Worm (Caenorhabditis elegans): ENCODE measurements around the gene T03G6.7.
A peak's percentile ranks its signal among the peaks of the same experiment; 100 is the strongest.

T03G6.7 gene

DNA sequence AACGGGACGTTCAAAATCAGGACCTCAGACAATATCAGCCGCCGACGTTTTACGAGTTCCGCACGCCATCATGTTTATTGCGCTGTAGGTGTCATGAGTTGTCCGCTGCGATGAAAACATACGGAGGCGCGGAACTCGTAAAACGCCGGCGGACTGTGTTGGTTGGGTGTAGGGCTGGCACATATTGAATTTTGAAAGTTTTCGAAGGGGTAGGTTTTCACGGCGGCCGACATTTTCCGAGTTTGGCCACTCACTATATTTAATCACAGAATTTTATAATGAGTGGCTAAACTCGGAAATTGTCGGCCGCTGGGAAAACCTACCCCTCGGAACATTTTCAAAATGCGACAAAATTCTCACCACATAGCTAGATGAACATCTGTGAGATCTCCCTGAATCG, 32.3 kb downstream of the T03G6.7 start:
- TF ChIP-seq fkh-8 (tag; optimal IDR thresholded peaks at IDR 0.05) (no peak), lir-3 (tag; optimal IDR thresholded peaks at IDR 0.05; ENCODE audit: poor library complexity) (no peak), unc-130 (tag; optimal IDR thresholded peaks at IDR 0.05) (no peak), C04F5.9 (tag; optimal IDR thresholded peaks at IDR 0.05) (no peak), alr-1 (tag; optimal IDR thresholded peaks at IDR 0.05; ENCODE audit: borderline replicate concordance) (no peak), nhr-90 (tag; optimal IDR thresholded peaks at IDR 0.05; ENCODE audit: poor library complexity) (no peak), lin-14 (GFP tag; optimal IDR thresholded peaks at IDR 0.05) (no peak), lin-39 (tag; optimal IDR thresholded peaks at IDR 0.05) (no peak), isw-1 (GFP tag; IDR thresholded peaks at IDR 0.05) (no peak), pag-3 (tag; optimal IDR thresholded peaks at IDR 0.05; ENCODE audit: borderline replicate concordance, insufficient read depth) (no peak), skn-1 (tag; optimal IDR thresholded peaks at IDR 0.05) (no peak), irx-1 (tag; optimal IDR thresholded peaks at IDR 0.05) (no peak)

DNA sequence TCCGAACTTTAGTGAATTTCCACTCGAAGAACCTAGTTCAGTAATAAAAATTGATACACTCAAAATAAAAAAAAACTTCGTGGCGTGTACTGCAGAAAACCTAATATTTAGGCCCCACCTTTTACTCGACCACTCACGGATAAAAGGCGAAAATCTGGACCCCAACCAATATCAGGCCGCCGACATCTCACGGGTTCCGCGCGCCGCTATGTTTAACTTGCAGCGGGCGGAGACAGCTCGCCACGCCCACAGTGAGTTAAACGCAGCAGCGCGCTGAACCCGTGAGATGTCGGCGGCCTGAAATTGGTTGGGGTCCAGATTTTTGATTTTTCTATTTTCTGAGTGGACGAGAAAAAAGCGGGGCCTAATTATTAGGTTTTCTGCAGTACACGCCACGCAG, 39.0 kb downstream of the T03G6.7 start:
- TF ChIP-seq swsn-7 (tag; optimal IDR thresholded peaks at IDR 0.05) (no peak), unc-98 (GFP tag; IDR thresholded peaks at IDR 0.05) (no peak), sox-4 (tag; optimal IDR thresholded peaks at IDR 0.05) (no peak), tbx-2 (tag; optimal IDR thresholded peaks at IDR 0.05) (no peak), nhr-76 (tag; optimal IDR thresholded peaks at IDR 0.05) (no peak), sup-37 (GFP tag; optimal IDR thresholded peaks at IDR 0.05) (no peak), mab-9 (GFP tag; IDR thresholded peaks at IDR 0.05) (no peak), ceh-88 (GFP tag; IDR thresholded peaks at IDR 0.05) (no peak), fos-1 (tag; optimal IDR thresholded peaks at IDR 0.05) (no peak), xbp-1 (tag; optimal IDR thresholded peaks at IDR 0.05) (no peak), snu-23 (GFP tag; optimal IDR thresholded peaks at IDR 0.05) (no peak), ceh-82 (tag; optimal IDR thresholded peaks at IDR 0.05) (no peak), vab-15 (tag; optimal IDR thresholded peaks at IDR 0.05) (no peak), mef-2 (tag; optimal IDR thresholded peaks at IDR 0.05) (no peak)

- TF ChIP-seq tlp-1 (tag; optimal IDR thresholded peaks at IDR 0.05) (no peak), ces-1 (GFP tag; optimal IDR thresholded peaks at IDR 0.05) (peak; percentile 25), fkh-10 (GFP tag; optimal IDR thresholded peaks at IDR 0.05) (peak; percentile 66), snu-23 (GFP tag; optimal IDR thresholded peaks at IDR 0.05) (no peak)
Measured at ce11 chrX:2640556-2640955, 46.7 kb downstream of the T03G6.7 start.

DNA sequence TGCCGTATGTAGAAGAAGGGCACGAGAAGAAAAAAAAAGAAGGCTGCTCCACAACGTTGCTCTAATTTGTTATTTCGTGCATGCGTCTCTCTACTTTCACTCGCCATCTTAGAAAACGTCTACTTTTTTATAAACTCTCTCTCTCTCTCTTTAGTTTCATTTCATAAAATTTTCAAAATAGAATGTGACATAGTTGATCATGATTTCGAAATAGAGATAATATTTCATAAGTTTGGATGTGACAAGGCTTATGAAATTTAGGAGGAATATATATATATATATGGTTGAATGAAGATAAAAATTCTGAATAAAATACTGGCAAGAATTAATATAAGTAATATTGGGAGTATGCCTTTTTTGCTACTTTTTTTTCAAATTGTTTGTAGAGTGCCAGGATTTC, 47.3 kb downstream of the T03G6.7 start:
- no peak for TF ChIP-seq pax-3 (tag; optimal IDR thresholded peaks at IDR 0.05)
- TF ChIP-seq alr-1 (tag; optimal IDR thresholded peaks at IDR 0.05; ENCODE audit: borderline replicate concordance) = no peak
- TF ChIP-seq mab-9 (GFP tag; IDR thresholded peaks at IDR 0.05) = no peak
- TF ChIP-seq skn-1 (tag; optimal IDR thresholded peaks at IDR 0.05) = peak; percentile 86
- no peak for TF ChIP-seq tbx-2 (tag; optimal IDR thresholded peaks at IDR 0.05)
- peak; percentile 31 for TF ChIP-seq lin-14 (GFP tag; optimal IDR thresholded peaks at IDR 0.05)
- TF ChIP-seq nhr-71 (tag; optimal IDR thresholded peaks at IDR 0.05) = peak; percentile 0
- TF ChIP-seq zag-1 (tag; optimal IDR thresholded peaks at IDR 0.05) = no peak
- TF ChIP-seq lsy-2 (tag; optimal IDR thresholded peaks at IDR 0.05) = peak in 1 of 2 experiments; percentile 25
- TF ChIP-seq fkh-8 (tag; optimal IDR thresholded peaks at IDR 0.05) = peak; percentile 11
- no peak for TF ChIP-seq ceh-8 (GFP tag; optimal IDR thresholded peaks at IDR 0.05)
- no peak for TF ChIP-seq pqm-1 (tag; optimal IDR thresholded peaks at IDR 0.05)
- peak in 1 of 3 experiments; percentile 12 for TF ChIP-seq ceh-82 (tag; optimal IDR thresholded peaks at IDR 0.05)
- TF ChIP-seq rnt-1 (tag; optimal IDR thresholded peaks at IDR 0.05) = no peak
- TF ChIP-seq nhr-76 (tag; optimal IDR thresholded peaks at IDR 0.05) = no peak

All from whole organism, L1 larva.